Worm (Caenorhabditis elegans) whole organism, mixed stage, embryonic: ENCODE measurements around the gene ZK637.14.

Source experiments
- M03D4.4 ChIP-seq: sonication (generic microtip); optimal IDR thresholded peaks from 2 replicates; lab custom pipeline; 2017; ENCODE audit warnings: mild to moderate bottlenecking, missing genetic modification characterization, missing compliant biosample characterization
- bed-3 ChIP-seq: fragments of 200-800 bp; sonication (Bioruptor generic); optimal IDR thresholded peaks from 3 replicates; lab custom pipeline; 2018; ENCODE audit warnings: mild to moderate bottlenecking, missing genetic modification characterization, moderate library complexity, missing compliant biosample characterization
- blmp-1 ChIP-seq: fragments of 150-350 bp; optimal IDR thresholded peaks from 2 replicates; lab custom pipeline; 2014; ENCODE audit warnings: missing biosample characterization, missing genetic modification characterization
- ceh-39 ChIP-seq: fragments of 150-350 bp; optimal IDR thresholded peaks from 2 replicates; lab custom pipeline; 2014; ENCODE audit warnings: missing biosample characterization, missing genetic modification characterization
- ceh-43 ChIP-seq: fragments of 200-800 bp; sonication (Bioruptor generic); optimal IDR thresholded peaks from 2 replicates; lab custom pipeline; 2018; ENCODE audit warnings: mild to moderate bottlenecking, missing genetic modification characterization, moderate library complexity, missing compliant biosample characterization
- ceh-83 ChIP-seq: fragments of 200-800 bp; sonication (Bioruptor generic); optimal IDR thresholded peaks from 2 replicates; lab custom pipeline; 2018; ENCODE audit warnings: mild to moderate bottlenecking, missing genetic modification characterization, missing compliant biosample characterization
- ces-1 ChIP-seq: fragments of 150-350 bp; optimal IDR thresholded peaks from 2 replicates; lab custom pipeline; 2014; ENCODE audit warnings: missing biosample characterization, missing genetic modification reagents, missing genetic modification characterization
- cnd-1 ChIP-seq: fragments of 200-800 bp; sonication (Bioruptor generic); optimal IDR thresholded peaks from 2 replicates; lab custom pipeline; 2018; ENCODE audit warnings: mild to moderate bottlenecking, missing genetic modification characterization, missing compliant biosample characterization
- drap-1 ChIP-seq: fragments of 200-800 bp; sonication (Bioruptor generic); optimal IDR thresholded peaks from 3 replicates; lab custom pipeline; 2018; ENCODE audit warnings: mild to moderate bottlenecking, missing genetic modification characterization, missing compliant biosample characterization
- elt-1 ChIP-seq: sonication (generic microtip); optimal IDR thresholded peaks from 2 replicates; lab custom pipeline; 2017; ENCODE audit warnings: missing genetic modification characterization, mild to moderate bottlenecking, missing compliant biosample characterization, antibody characterized with exemption, moderate library complexity, borderline replicate concordance; ENCODE audit not compliant: insufficient read depth
- elt-3 ChIP-seq: fragments of 150-350 bp; optimal IDR thresholded peaks from 2 replicates; lab custom pipeline; 2014; ENCODE audit warnings: missing biosample characterization, missing genetic modification characterization
- flh-1 ChIP-seq: fragments of 200-800 bp; sonication (Bioruptor generic); optimal IDR thresholded peaks from 2 replicates; lab custom pipeline; 2018; ENCODE audit warnings: mild to moderate bottlenecking, missing genetic modification characterization, moderate library complexity, missing compliant biosample characterization
- ham-2 ChIP-seq: fragments of 200-800 bp; sonication (Bioruptor generic); optimal IDR thresholded peaks from 2 replicates; lab custom pipeline; 2018; ENCODE audit warnings: mild to moderate bottlenecking, missing genetic modification characterization, missing compliant biosample characterization
- hlh-1 ChIP-seq: fragments of 150-350 bp; optimal IDR thresholded peaks from 2 replicates; lab custom pipeline; 2014; ENCODE audit warnings: missing biosample characterization, missing genetic modification reagents, missing genetic modification characterization
- lin-13 ChIP-seq: fragments of 150-350 bp; optimal IDR thresholded peaks from 2 replicates; lab custom pipeline; 2014; ENCODE audit warnings: missing biosample characterization, missing genetic modification characterization
- lin-32 ChIP-seq: fragments of 200-800 bp; sonication (Bioruptor generic); optimal IDR thresholded peaks from 2 replicates; lab custom pipeline; 2018; ENCODE audit warnings: mild to moderate bottlenecking, missing genetic modification characterization, missing compliant biosample characterization
- lsy-2 ChIP-seq: fragments of 150-350 bp; optimal IDR thresholded peaks from 2 replicates; lab custom pipeline; 2014; ENCODE audit warnings: missing biosample characterization, missing genetic modification characterization
- mab-5 ChIP-seq: fragments of 150-350 bp; optimal IDR thresholded peaks from 2 replicates; lab custom pipeline; 2014; ENCODE audit warnings: missing biosample characterization, missing genetic modification characterization
- mep-1 ChIP-seq: fragments of 150-350 bp; optimal IDR thresholded peaks from 2 replicates; lab custom pipeline; 2017; ENCODE audit warnings: missing biosample characterization, missing genetic modification reagents, missing genetic modification characterization, inconsistent platforms
- mls-2 ChIP-seq: sonication (generic microtip); optimal IDR thresholded peaks from 2 replicates; lab custom pipeline; 2016; ENCODE audit warnings: mild to moderate bottlenecking, missing genetic modification characterization, moderate library complexity, missing compliant biosample characterization
- nhr-12 ChIP-seq: fragments of 150-350 bp; optimal IDR thresholded peaks from 2 replicates; lab custom pipeline; 2014; ENCODE audit warnings: missing biosample characterization, missing genetic modification characterization
- nhr-2 ChIP-seq: fragments of 150-350 bp; optimal IDR thresholded peaks from 2 replicates; lab custom pipeline; 2014; ENCODE audit warnings: missing biosample characterization, missing genetic modification characterization
- nhr-237 ChIP-seq: fragments of 150-350 bp; optimal IDR thresholded peaks from 2 replicates; lab custom pipeline; 2014; ENCODE audit warnings: missing biosample characterization, missing genetic modification characterization
- nhr-28 ChIP-seq: fragments of 150-350 bp; optimal IDR thresholded peaks from 2 replicates; lab custom pipeline; 2014; ENCODE audit warnings: missing biosample characterization, missing genetic modification characterization
- nhr-76 ChIP-seq: sonication (generic microtip); optimal IDR thresholded peaks from 2 replicates; lab custom pipeline; 2017; ENCODE audit warnings: missing biosample characterization, missing genetic modification characterization
- pha-4 ChIP-seq: fragments of 150-350 bp; optimal IDR thresholded peaks from 2 replicates; lab custom pipeline; 2018; ENCODE audit warnings: missing biosample characterization, missing genetic modification reagents, missing genetic modification characterization
- sem-2 ChIP-seq: fragments of 200-800 bp; sonication (Bioruptor generic); optimal IDR thresholded peaks from 2 replicates; lab custom pipeline; 2018; ENCODE audit warnings: mild to moderate bottlenecking, missing genetic modification characterization, missing compliant biosample characterization
- snpc-4 ChIP-seq: fragments of 150-350 bp; optimal IDR thresholded peaks from 2 replicates; lab custom pipeline; 2014; ENCODE audit warnings: missing biosample characterization, missing genetic modification characterization
- sptf-1 ChIP-seq: sonication (generic microtip); optimal IDR thresholded peaks from 2 replicates; lab custom pipeline; 2017; ENCODE audit warnings: mild to moderate bottlenecking, missing genetic modification characterization, moderate library complexity, missing compliant biosample characterization
- tbx-8 ChIP-seq: fragments of 200-800 bp; sonication (Bioruptor generic); optimal IDR thresholded peaks from 2 replicates; lab custom pipeline; 2018; ENCODE audit warnings: mild to moderate bottlenecking, missing genetic modification characterization, moderate library complexity, missing compliant biosample characterization
- unc-120 ChIP-seq: sonication (generic microtip); optimal IDR thresholded peaks from 2 replicates; lab custom pipeline; 2017; ENCODE audit warnings: missing genetic modification characterization, missing compliant biosample characterization; ENCODE audit not compliant: poor library complexity, severe bottlenecking
- unc-39 ChIP-seq: fragments of 150-350 bp; optimal IDR thresholded peaks from 2 replicates; lab custom pipeline; 2014; ENCODE audit warnings: missing biosample characterization, missing genetic modification characterization
- unc-62 ChIP-seq: fragments of 150-350 bp; optimal IDR thresholded peaks from 2 replicates; lab custom pipeline; 2014; ENCODE audit warnings: missing biosample characterization, missing genetic modification reagents, missing genetic modification characterization
- zip-8 ChIP-seq: fragments of 150-350 bp; optimal IDR thresholded peaks from 2 replicates; lab custom pipeline; 2014; ENCODE audit warnings: missing biosample characterization, missing genetic modification characterization
- ztf-11 ChIP-seq: fragments of 150-350 bp; optimal IDR thresholded peaks from 2 replicates; lab custom pipeline; 2014; ENCODE audit warnings: missing biosample characterization, missing genetic modification characterization

Gene ZK637.14

ce11 chrIII:8869663-8870062 is 19.3 kb downstream of the ZK637.14 start:
- TF ChIP-seq ztf-11 (tag; lab: Kevin White, UChicago) = no peak
- TF ChIP-seq pha-4 (tag; lab: Kevin White, UChicago) = no peak
- TF ChIP-seq lin-13 (tag; lab: Kevin White, UChicago) = no peak
- TF ChIP-seq zip-8 = no peak
- TF ChIP-seq nhr-2 (tag; lab: Kevin White, UChicago) = no peak
- TF ChIP-seq ceh-39 (tag; lab: Kevin White, UChicago) = no peak
- no peak for TF ChIP-seq unc-120 (tag; lab: Kevin White, UChicago)
- TF ChIP-seq elt-3 (tag; lab: Kevin White, UChicago) = no peak
- no peak for TF ChIP-seq tbx-8
- no peak for TF ChIP-seq lsy-2

ce11 chrIII:8867922-8868655 is 20.9 kb downstream of the ZK637.14 start:
- TF ChIP-seq bed-3 (GFP tag; lab: Kevin White, UChicago) (no peak), mab-5 (tag; lab: Kevin White, UChicago) (no peak), elt-1 (no peak), pha-4 (tag; lab: Kevin White, UChicago) (no peak), snpc-4 (tag; lab: Kevin White, UChicago) (no peak), lin-32 (GFP tag; lab: Kevin White, UChicago) (no peak), zip-8 (no peak), sem-2 (GFP tag; lab: Kevin White, UChicago) (no peak), ztf-11 (tag; lab: Kevin White, UChicago) (no peak), nhr-28 (no peak), mls-2 (no peak), unc-62 (GFP tag; lab: Kevin White, UChicago) (no peak), sptf-1 (no peak), unc-39 (tag; lab: Kevin White, UChicago) (no peak), cnd-1 (no peak), blmp-1 (tag; lab: Kevin White, UChicago) (no peak), lsy-2 (no peak)

- TF ChIP-seq hlh-1 (peak; percentile 79), elt-3 (tag; lab: Kevin White, UChicago) (no peak), ztf-11 (tag; lab: Kevin White, UChicago) (no peak)
Observed at ce11 chrIII:8866983-8867842, 21.7 kb downstream of the ZK637.14 start.

ce11 chrIII:8866038-8866437 is 22.9 kb downstream of the ZK637.14 start:
- TF ChIP-seq unc-39 (tag; lab: Kevin White, UChicago) (no peak), ceh-39 (tag; lab: Kevin White, UChicago) (no peak), zip-8 (no peak), nhr-76 (tag; lab: Kevin White, UChicago) (no peak), drap-1 (GFP tag; lab: Kevin White, UChicago) (no peak)
- TF ChIP-seq, all 35 proteins: peak for 0

- no peak for TF ChIP-seq ztf-11 (tag; lab: Kevin White, UChicago)
- TF ChIP-seq unc-39 (tag; lab: Kevin White, UChicago) = no peak
- TF ChIP-seq lsy-2 = no peak
- no peak for TF ChIP-seq mep-1
- peak; percentile 74 for TF ChIP-seq drap-1 (GFP tag; lab: Kevin White, UChicago)
- TF ChIP-seq elt-3 (tag; lab: Kevin White, UChicago) = no peak
- TF ChIP-seq sem-2 (GFP tag; lab: Kevin White, UChicago) = no peak
- no peak for TF ChIP-seq bed-3 (GFP tag; lab: Kevin White, UChicago)
- TF ChIP-seq hlh-1 = peak; percentile 70
- no peak for TF ChIP-seq lin-32 (GFP tag; lab: Kevin White, UChicago)
- no peak for TF ChIP-seq nhr-76 (tag; lab: Kevin White, UChicago)
- TF ChIP-seq lin-13 (tag; lab: Kevin White, UChicago) = peak; percentile 39
- TF ChIP-seq ces-1 (GFP tag; lab: Kevin White, UChicago) = no peak
- TF ChIP-seq tbx-8 = no peak
- TF ChIP-seq zip-8 = no peak
- peak; percentile 60 for TF ChIP-seq M03D4.4 (tag; lab: Kevin White, UChicago)
- TF ChIP-seq unc-62 (GFP tag; lab: Kevin White, UChicago) = peak; percentile 60
- TF ChIP-seq ceh-83 (GFP tag; lab: Kevin White, UChicago) = no peak
- no peak for TF ChIP-seq nhr-12 (tag; lab: Kevin White, UChicago)
- no peak for TF ChIP-seq blmp-1 (tag; lab: Kevin White, UChicago)
- TF ChIP-seq ceh-39 (tag; lab: Kevin White, UChicago) = no peak
- TF ChIP-seq unc-120 (tag; lab: Kevin White, UChicago) = peak; percentile 84
- TF ChIP-seq mls-2 = peak; percentile 17
- TF ChIP-seq snpc-4 (tag; lab: Kevin White, UChicago) = no peak
- TF ChIP-seq ceh-43 (GFP tag; lab: Kevin White, UChicago) = no peak
- TF ChIP-seq flh-1 (GFP tag; lab: Kevin White, UChicago) = no peak
- no peak for TF ChIP-seq nhr-237
- peak; percentile 50 for TF ChIP-seq ham-2 (GFP tag; lab: Kevin White, UChicago)
- peak; percentile 8 for TF ChIP-seq pha-4 (tag; lab: Kevin White, UChicago)
- TF ChIP-seq nhr-28 = no peak
- peak; percentile 38 for TF ChIP-seq cnd-1
- TF ChIP-seq elt-1 = no peak
- TF ChIP-seq nhr-2 (tag; lab: Kevin White, UChicago) = no peak
- no peak for TF ChIP-seq mab-5 (tag; lab: Kevin White, UChicago)
Observed at ce11 chrIII:8865294-8865766, 23.6 kb downstream of the ZK637.14 start.
